Worm (Caenorhabditis elegans) whole organism, L1 larva: ENCODE data around the gene F58A3.3.

Experiments
- C04F5.9 ChIP-seq: sonication (generic microtip); optimal IDR thresholded peaks from 2 replicates; lab custom pipeline; 2016; ENCODE audit warnings: missing genetic modification characterization, missing compliant biosample characterization
- F16B12.6 ChIP-seq: fragments of 150-350 bp; optimal IDR thresholded peaks from 2 replicates; lab custom pipeline; 2014; ENCODE audit warnings: missing biosample characterization, missing genetic modification characterization
- Y116A8C.19 ChIP-seq: sonication (generic microtip); optimal IDR thresholded peaks from 2 replicates; lab custom pipeline; 2016; ENCODE audit warnings: missing compliant biosample characterization, missing genetic modification characterization, borderline replicate concordance
- ama-1 ChIP-seq: fragments of 150-350 bp; optimal IDR thresholded peaks from 2 replicates; lab custom pipeline; 2014
- blmp-1 ChIP-seq: fragments of 150-350 bp; optimal IDR thresholded peaks from 2 replicates; lab custom pipeline; 2014; ENCODE audit warnings: missing biosample characterization, missing genetic modification characterization
- ceh-63 ChIP-seq: fragments of 200-800 bp; sonication (Bioruptor generic); optimal IDR thresholded peaks from 2 replicates; lab custom pipeline; 2018; ENCODE audit warnings: mild to moderate bottlenecking, missing genetic modification characterization, missing compliant biosample characterization
- ceh-82 ChIP-seq, 3 experiments: fragments of 150-350 bp in 1 of 3; sonication (generic microtip) in 2 of 3; optimal IDR thresholded peaks; 2 replicates each; lab custom pipeline; 2014 to 2017; ENCODE audit warnings: missing biosample characterization in 3 of 3, missing genetic modification characterization in 3 of 3
- ceh-88 ChIP-seq: fragments of 200-800 bp; sonication (Bioruptor generic); IDR thresholded peaks from 2 replicates; pipeline ENCODE4 v1.3.6; 2022; ENCODE audit warnings: missing genetic modification characterization, missing compliant biosample characterization
- ceh-90 ChIP-seq: sonication (generic microtip); optimal IDR thresholded peaks from 2 replicates; lab custom pipeline; 2016; ENCODE audit warnings: missing genetic modification characterization, missing compliant biosample characterization
- efl-3 ChIP-seq: fragments of 200-800 bp; sonication (Bioruptor generic); optimal IDR thresholded peaks from 2 replicates; lab custom pipeline; 2018; ENCODE audit warnings: mild to moderate bottlenecking, missing genetic modification characterization, missing compliant biosample characterization
- egl-13 ChIP-seq: sonication (generic microtip); optimal IDR thresholded peaks from 2 replicates; lab custom pipeline; 2016; ENCODE audit warnings: missing genotype, missing genetic modification reagents, missing genetic modification characterization, missing compliant biosample characterization
- elt-2 ChIP-seq: sonication (generic microtip); optimal IDR thresholded peaks from 2 replicates; lab custom pipeline; 2016; ENCODE audit warnings: missing genetic modification characterization, mild to moderate bottlenecking, inconsistent platforms, missing compliant biosample characterization, missing genetic modification reagents
- elt-3 ChIP-seq, 6 experiments: fragments of 150-350 bp in 1 of 6; sonication (generic microtip); optimal IDR thresholded peaks; 2 replicates each; lab custom pipeline; 2017 to 2018; ENCODE audit warnings: missing biosample characterization in 6 of 6, missing genetic modification characterization in 6 of 6, inconsistent platforms in 1 of 6
- fkh-4 ChIP-seq: sonication (generic microtip); optimal IDR thresholded peaks from 2 replicates; lab custom pipeline; 2016; ENCODE audit warnings: missing compliant biosample characterization, missing genetic modification characterization, borderline replicate concordance
- hlh-17 ChIP-seq: fragments of 200-800 bp; sonication (Bioruptor generic); optimal IDR thresholded peaks from 2 replicates; lab custom pipeline; 2018; ENCODE audit warnings: missing genetic modification characterization, mild to moderate bottlenecking, missing compliant biosample characterization, moderate library complexity, borderline replicate concordance
- hpl-2 ChIP-seq: fragments of 150-350 bp; optimal IDR thresholded peaks from 2 replicates; lab custom pipeline; 2014; ENCODE audit warnings: missing biosample characterization, missing genetic modification reagents, missing genetic modification characterization
- irx-1 ChIP-seq: sonication (generic microtip); optimal IDR thresholded peaks from 2 replicates; lab custom pipeline; 2016; ENCODE audit warnings: missing genetic modification characterization, missing compliant biosample characterization
- jun-1 ChIP-seq: fragments of 150-350 bp; optimal IDR thresholded peaks from 2 replicates; lab custom pipeline; 2014; ENCODE audit warnings: missing biosample characterization, missing genetic modification reagents, missing genetic modification characterization
- lin-14 ChIP-seq: fragments of 200-800 bp; sonication (Bioruptor generic); optimal IDR thresholded peaks from 2 replicates; lab custom pipeline; 2018; ENCODE audit warnings: mild to moderate bottlenecking, missing genetic modification characterization, moderate library complexity, missing compliant biosample characterization
- lin-15B ChIP-seq: fragments of 150-350 bp; sonication (generic microtip); optimal IDR thresholded peaks from 3 replicates; lab custom pipeline; 2014; ENCODE audit warnings: missing biosample characterization, missing genetic modification characterization
- lin-39 ChIP-seq: fragments of 150-350 bp; optimal IDR thresholded peaks from 2 replicates; lab custom pipeline; 2014; ENCODE audit warnings: missing biosample characterization, missing genetic modification reagents, missing genetic modification characterization
- lir-3 ChIP-seq: sonication (generic microtip); optimal IDR thresholded peaks from 2 replicates; lab custom pipeline; 2016; ENCODE audit warnings: mild to moderate bottlenecking, missing genetic modification characterization, moderate library complexity, missing compliant biosample characterization; ENCODE audit not compliant: poor library complexity
- lsy-2 ChIP-seq, 2 experiments: fragments of 150-350 bp; optimal IDR thresholded peaks; 2 replicates each; lab custom pipeline; 2014; ENCODE audit warnings: missing biosample characterization in 2 of 2, missing genetic modification characterization in 2 of 2
- mdl-1 ChIP-seq, 2 experiments: fragments of 150-350 bp; optimal IDR thresholded peaks; 2 replicates each; lab custom pipeline; 2014 to 2017; ENCODE audit warnings: missing biosample characterization in 2 of 2, missing genetic modification characterization in 2 of 2, inconsistent platforms in 1 of 2
- mef-2 ChIP-seq: fragments of 150-350 bp; optimal IDR thresholded peaks from 2 replicates; lab custom pipeline; 2014; ENCODE audit warnings: missing biosample characterization, missing genetic modification characterization
- mep-1 ChIP-seq: fragments of 150-350 bp; optimal IDR thresholded peaks from 2 replicates; lab custom pipeline; 2014; ENCODE audit warnings: missing biosample characterization, missing genetic modification characterization
- nhr-11 ChIP-seq: fragments of 150-350 bp; optimal IDR thresholded peaks from 2 replicates; lab custom pipeline; 2014; ENCODE audit warnings: missing biosample characterization, missing genetic modification characterization
- nhr-19 ChIP-seq: fragments of 200-800 bp; sonication (Bioruptor generic); conservative IDR thresholded peaks from 2 replicates; pipeline ENCODE4 v1.3.6; 2022; ENCODE audit warnings: missing genetic modification characterization, missing compliant biosample characterization
- nhr-20 ChIP-seq: sonication (generic microtip); optimal IDR thresholded peaks from 2 replicates; lab custom pipeline; 2016; ENCODE audit warnings: mild to moderate bottlenecking, missing genetic modification characterization, missing compliant biosample characterization
- nhr-237 ChIP-seq: fragments of 150-350 bp; optimal IDR thresholded peaks from 2 replicates; lab custom pipeline; 2014; ENCODE audit warnings: missing biosample characterization, missing genetic modification characterization
- nhr-28 ChIP-seq: fragments of 150-350 bp; optimal IDR thresholded peaks from 2 replicates; lab custom pipeline; 2014; ENCODE audit warnings: missing biosample characterization, missing genetic modification characterization
- nhr-47 ChIP-seq: sonication (generic microtip); optimal IDR thresholded peaks from 2 replicates; lab custom pipeline; 2016; ENCODE audit warnings: mild to moderate bottlenecking, missing genetic modification characterization, moderate library complexity, missing compliant biosample characterization
- nhr-71 ChIP-seq: sonication (generic microtip); optimal IDR thresholded peaks from 2 replicates; lab custom pipeline; 2016; ENCODE audit warnings: mild to moderate bottlenecking, missing genetic modification characterization, moderate library complexity, missing compliant biosample characterization
- nhr-84 ChIP-seq: sonication (generic microtip); optimal IDR thresholded peaks from 2 replicates; lab custom pipeline; 2017; ENCODE audit warnings: missing biosample characterization, missing genetic modification characterization
- nhr-85 ChIP-seq: sonication (generic microtip); peaks from one replicate; lab custom pipeline; 2016; ENCODE audit warnings: missing genetic modification characterization, inconsistent platforms, missing compliant biosample characterization
- nhr-90 ChIP-seq: sonication (generic microtip); optimal IDR thresholded peaks from 2 replicates; lab custom pipeline; 2016; ENCODE audit warnings: mild to moderate bottlenecking, missing genetic modification characterization, missing compliant biosample characterization; ENCODE audit not compliant: poor library complexity
- pag-3 ChIP-seq: sonication (generic microtip); optimal IDR thresholded peaks from 2 replicates; lab custom pipeline; 2017; ENCODE audit warnings: missing genetic modification characterization, mild to moderate bottlenecking, missing compliant biosample characterization, antibody characterized with exemption, borderline replicate concordance; ENCODE audit not compliant: insufficient read depth
- pqm-1 ChIP-seq: sonication (generic microtip); optimal IDR thresholded peaks from 3 replicates; lab custom pipeline; 2017; ENCODE audit warnings: missing biosample characterization, missing genetic modification characterization
- rnt-1 ChIP-seq: sonication (generic microtip); optimal IDR thresholded peaks from 2 replicates; lab custom pipeline; 2016; ENCODE audit warnings: mild to moderate bottlenecking, missing genetic modification characterization, moderate library complexity, missing compliant biosample characterization
- skn-1 ChIP-seq: fragments of 150-350 bp; optimal IDR thresholded peaks from 2 replicates; lab custom pipeline; 2014; ENCODE audit warnings: missing biosample characterization, missing genetic modification characterization
- sptf-1 ChIP-seq: fragments of 150-350 bp; optimal IDR thresholded peaks from 2 replicates; lab custom pipeline; 2014; ENCODE audit warnings: missing biosample characterization, missing genetic modification characterization
- unc-30 ChIP-seq: sonication (generic microtip); optimal IDR thresholded peaks from 2 replicates; lab custom pipeline; 2017; ENCODE audit warnings: missing biosample characterization, missing genetic modification characterization
- unc-62 ChIP-seq: fragments of 150-350 bp; optimal IDR thresholded peaks from 2 replicates; lab custom pipeline; 2014; ENCODE audit warnings: missing biosample characterization, missing genetic modification reagents, missing genetic modification characterization
- unc-86 ChIP-seq: sonication (generic microtip); optimal IDR thresholded peaks from 2 replicates; lab custom pipeline; 2016; ENCODE audit warnings: missing genetic modification characterization, missing compliant biosample characterization
- unc-98 ChIP-seq: fragments of 200-800 bp; sonication (Bioruptor generic); IDR thresholded peaks from 2 replicates; pipeline ENCODE4 v1.3.6; 2022; ENCODE audit warnings: missing genetic modification characterization, missing compliant biosample characterization
- vab-15 ChIP-seq: sonication (generic microtip); optimal IDR thresholded peaks from 2 replicates; lab custom pipeline; 2017; ENCODE audit warnings: missing genotype, mild to moderate bottlenecking, missing genetic modification characterization, missing compliant biosample characterization
- xbp-1 ChIP-seq: sonication (generic microtip); optimal IDR thresholded peaks from 2 replicates; lab custom pipeline; 2016; ENCODE audit warnings: missing genetic modification characterization, missing compliant biosample characterization
- ztf-11 ChIP-seq, 2 experiments: sonication (generic microtip); optimal IDR thresholded peaks; 2 replicates each; lab custom pipeline; 2016 to 2017; ENCODE audit warnings: missing genetic modification characterization in 2 of 2, missing biosample characterization in 1 of 2, missing compliant biosample characterization in 1 of 2
- ztf-4 ChIP-seq: fragments of 150-350 bp; optimal IDR thresholded peaks from 2 replicates; lab custom pipeline; 2014; ENCODE audit warnings: missing biosample characterization, missing genetic modification characterization

Gene F58A3.3

DNA sequence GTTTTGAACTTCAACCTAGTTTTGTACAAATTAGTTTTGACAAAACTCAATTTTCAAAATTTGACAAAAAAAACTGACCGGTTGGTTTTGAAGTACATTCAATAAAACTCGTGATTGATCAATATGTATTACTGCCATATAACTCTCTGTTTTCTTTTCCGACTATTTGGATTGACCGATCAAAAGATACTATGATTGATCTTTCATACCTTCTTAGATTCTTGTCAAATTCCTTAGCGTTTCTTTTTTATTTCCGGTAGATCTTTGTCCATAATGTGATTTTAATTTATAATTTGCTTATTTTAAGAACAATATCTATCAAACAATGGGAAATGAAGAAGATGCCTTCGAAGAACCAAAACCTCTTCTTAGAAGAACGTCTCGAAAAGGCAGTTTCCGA, at the start of gene F58A3.3:
Gene F58A3.3 (plus strand): TSS at position 301 of the 400 bp plus-strand sequence.
- TF ChIP-seq blmp-1 (tag; lab: Kevin White, UChicago) = peak; percentile 2
- TF ChIP-seq unc-98 (GFP tag; lab: Robert Waterston, UW) = no peak
- no peak for TF ChIP-seq vab-15 (tag; lab: Kevin White, UChicago)
- no peak for TF ChIP-seq lin-39 (tag; lab: Kevin White, UChicago)
- peak; percentile 19 for TF ChIP-seq lin-14
- TF ChIP-seq ztf-4 (tag; lab: Kevin White, UChicago) = no peak
- no peak for TF ChIP-seq ceh-63
- no peak for TF ChIP-seq egl-13
- no peak for TF ChIP-seq nhr-84 (tag; lab: Kevin White, UChicago)
- TF ChIP-seq C04F5.9 = no peak
- TF ChIP-seq rnt-1 (tag; lab: Kevin White, UChicago) = no peak
- TF ChIP-seq mef-2 (tag; lab: Kevin White, UChicago) = no peak
- TF ChIP-seq, all 84 proteins: peak for 2

- TF ChIP-seq ceh-82 (tag; optimal IDR thresholded peaks at IDR 0.05; lab: Kevin White, UChicago) (peak in 2 of 3 experiments; percentile 29 to 37), ceh-90 (tag; lab: Kevin White, UChicago) (no peak), nhr-237 (tag; lab: Kevin White, UChicago) (no peak), nhr-84 (tag; lab: Kevin White, UChicago) (no peak), sptf-1 (tag; lab: Kevin White, UChicago) (no peak), elt-3 (tag; optimal IDR thresholded peaks at IDR 0.05; lab: Kevin White, UChicago) (peak in 1 of 6 experiments; percentile 18), nhr-90 (peak; percentile 73), ceh-88 (GFP tag; lab: Robert Waterston, UW) (no peak), unc-30 (tag; lab: Kevin White, UChicago) (no peak), hlh-17 (GFP tag; lab: Kevin White, UChicago) (no peak), fkh-4 (tag; lab: Kevin White, UChicago) (no peak), nhr-85 (tag; lab: Kevin White, UChicago) (peak; percentile 76), efl-3 (GFP tag; lab: Kevin White, UChicago) (no peak), jun-1 (tag; lab: Kevin White, UChicago) (peak; percentile 25), lsy-2 (tag; optimal IDR thresholded peaks at IDR 0.05; lab: Kevin White, UChicago) (no peak), ztf-11 (tag; optimal IDR thresholded peaks at IDR 0.05; lab: Kevin White, UChicago) (peak in 1 of 2 experiments; percentile 38), F16B12.6 (tag; lab: Kevin White, UChicago) (no peak), ama-1 (no peak), unc-86 (tag; lab: Kevin White, UChicago) (peak; percentile 19), Y116A8C.19 (tag; lab: Kevin White, UChicago) (no peak), rnt-1 (tag; lab: Kevin White, UChicago) (peak; percentile 37), irx-1 (tag; lab: Kevin White, UChicago) (peak; percentile 13), mep-1 (peak; percentile 54), pqm-1 (tag; lab: Kevin White, UChicago) (no peak), blmp-1 (tag; lab: Kevin White, UChicago) (peak; percentile 21), elt-2 (tag; lab: Kevin White, UChicago) (peak; percentile 45), lir-3 (tag; lab: Kevin White, UChicago) (peak; percentile 54), mef-2 (tag; lab: Kevin White, UChicago) (no peak), nhr-71 (peak; percentile 68), lin-15B (tag; lab: Kevin White, UChicago) (no peak), nhr-19 (GFP tag; lab: Robert Waterston, UW) (peak; percentile 68), ceh-63 (no peak), lin-39 (tag; lab: Kevin White, UChicago) (no peak), nhr-11 (tag; lab: Kevin White, UChicago) (no peak), unc-62 (GFP tag; lab: Kevin White, UChicago) (no peak), nhr-28 (tag; lab: Kevin White, UChicago) (no peak), hpl-2 (no peak), nhr-20 (tag; lab: Kevin White, UChicago) (peak; percentile 65), nhr-47 (tag; lab: Kevin White, UChicago) (no peak), skn-1 (tag; lab: Kevin White, UChicago) (no peak), mdl-1 (tag; optimal IDR thresholded peaks at IDR 0.05; lab: Kevin White, UChicago) (peak in 1 of 2 experiments; percentile 49), xbp-1 (peak; percentile 39), pag-3 (tag; lab: Kevin White, UChicago) (no peak)
Observed at ce11 chrX:10963453-10964046, 48.9 kb upstream of the F58A3.3 start, which contains the start of gene nas-10. Gene nas-10 (minus strand): TSS chrX:10963503.
